Comparison of ENCODE assay signal across 2 fruit fly cellular contexts in genomic region chr3R:14624088-14624619, dm6.
TF ChIP-seq lines count a peak whose summit lies in the region.

No protein-coding gene starts in this region.

TF ChIP-seq in whole organism, embryonic, 481 proteins besides CTCF, POLR2A, EP300 and RAD21 (continued from another document and continues in another):
- TF ChIP-seq lmd (GFP tag; IDR thresholded peaks at IDR 0.05; lab: Robert Waterston, UW) (no peak; the same call in 1 of the 2 replicates), CG11247 (GFP tag; IDR thresholded peaks at IDR 0.05; lab: Robert Waterston, UW) (no peak), Hsf (GFP tag; optimal IDR thresholded peaks at IDR 0.05; lab: Kevin White, UChicago) (peak; percentile 57), sima (GFP tag; optimal IDR thresholded peaks at IDR 0.05; lab: Kevin White, UChicago) (no peak), Hr51 (GFP tag; optimal IDR thresholded peaks at IDR 0.05; lab: Kevin White, UChicago) (peak in 1 of 2 experiments; percentile 12), HmgZ (tag; optimal IDR thresholded peaks at IDR 0.05; lab: Kevin White, UChicago) (no peak), CG12219 (GFP tag; optimal IDR thresholded peaks at IDR 0.05; lab: Kevin White, UChicago) (peak; percentile 45), chn (GFP tag; optimal IDR thresholded peaks at IDR 0.05; lab: Kevin White, UChicago) (peak; percentile 57), Gsc (GFP tag; IDR thresholded peaks at IDR 0.05; lab: Robert Waterston, UW) (no peak), gfzf (GFP tag; optimal IDR thresholded peaks at IDR 0.05; lab: Kevin White, UChicago) (no peak), CG17328 (GFP tag; IDR thresholded peaks at IDR 0.05; lab: Robert Waterston, UW) (no peak), CG4730 (GFP tag; IDR thresholded peaks at IDR 0.05; lab: Robert Waterston, UW) (no peak), CG17568 (GFP tag; optimal IDR thresholded peaks at IDR 0.05; lab: Kevin White, UChicago) (no peak), vnd (GFP tag; IDR thresholded peaks at IDR 0.05; lab: Robert Waterston, UW; ENCODE audit: partially characterized antibody) (no peak), eyg (GFP tag; optimal IDR thresholded peaks at IDR 0.05; lab: Kevin White, UChicago) (no peak), jumu (GFP tag; optimal IDR thresholded peaks at IDR 0.05; lab: Kevin White, UChicago) (peak; percentile 15), CoRest (tag; optimal IDR thresholded peaks at IDR 0.05; lab: Kevin White, UChicago) (peak; percentile 47), CG31441 (GFP tag; IDR thresholded peaks at IDR 0.05; lab: Robert Waterston, UW) (no peak; the same call in none of the 2 replicates), chm (GFP tag; IDR thresholded peaks at IDR 0.05; lab: Robert Waterston, UW) (no peak), jing (GFP tag; optimal IDR thresholded peaks at IDR 0.05; lab: Kevin White, UChicago) (no peak), hth (optimal IDR thresholded peaks at IDR 0.05; lab: Kevin White, UChicago) (no peak), Camta (GFP tag; optimal IDR thresholded peaks at IDR 0.05; lab: Kevin White, UChicago) (no peak), mam (GFP tag; optimal IDR thresholded peaks at IDR 0.05; lab: Kevin White, UChicago) (peak; percentile 0), D (optimal IDR thresholded peaks at IDR 0.05; lab: Kevin White, UChicago) (no peak), D (GFP tag; optimal IDR thresholded peaks at IDR 0.05; lab: Kevin White, UChicago) (no peak), Ets65A (GFP tag; lab: Kevin White, UChicago) (no peak), CG18262 (tag; optimal IDR thresholded peaks at IDR 0.05; lab: Kevin White, UChicago) (peak; percentile 84), B-H1 (GFP tag; IDR thresholded peaks at IDR 0.05; lab: Robert Waterston, UW) (no peak), hkb (optimal IDR thresholded peaks at IDR 0.05; lab: Kevin White, UChicago) (no peak), hkb (GFP tag; IDR thresholded peaks at IDR 0.05; lab: Robert Waterston, UW) (no peak), Hr3 (GFP tag; optimal IDR thresholded peaks at IDR 0.05; lab: Kevin White, UChicago) (peak; percentile 53), CG3407 (GFP tag; optimal IDR thresholded peaks at IDR 0.05; lab: Kevin White, UChicago) (peak; percentile 14), so (GFP tag; IDR thresholded peaks at IDR 0.05; lab: Robert Waterston, UW) (no peak), pros (GFP tag; optimal IDR thresholded peaks at IDR 0.05; lab: Kevin White, UChicago) (no peak), stwl (tag; optimal IDR thresholded peaks at IDR 0.05; lab: Kevin White, UChicago) (no peak), CG2712 (tag; optimal IDR thresholded peaks at IDR 0.05; lab: Kevin White, UChicago) (peak; percentile 84), grau (tag; optimal IDR thresholded peaks at IDR 0.05; lab: Kevin White, UChicago) (no peak), sc (optimal IDR thresholded peaks at IDR 0.05; lab: Kevin White, UChicago) (no peak), sc (GFP tag; optimal IDR thresholded peaks at IDR 0.05; lab: Kevin White, UChicago) (peak; percentile 53), CG10565 (GFP tag; optimal IDR thresholded peaks at IDR 0.05; lab: Kevin White, UChicago) (no peak), sens-2 (GFP tag; IDR thresholded peaks at IDR 0.05; lab: Robert Waterston, UW) (no peak), Hey (tag; optimal IDR thresholded peaks at IDR 0.05; lab: Kevin White, UChicago) (no peak), Optix (GFP tag; IDR thresholded peaks at IDR 0.05; lab: Robert Waterston, UW) (no peak), crc (GFP tag; optimal IDR thresholded peaks at IDR 0.05; lab: Kevin White, UChicago) (no peak), CG18011 (GFP tag; optimal IDR thresholded peaks at IDR 0.05; lab: Kevin White, UChicago) (no peak), Pdp1 (GFP tag; optimal IDR thresholded peaks at IDR 0.05; lab: Kevin White, UChicago) (peak; percentile 54 to 69), ranshi (GFP tag; IDR thresholded peaks at IDR 0.05; lab: Robert Waterston, UW) (no peak), dan (GFP tag; IDR thresholded peaks at IDR 0.05; lab: Robert Waterston, UW) (no peak), Elba2 (GFP tag; optimal IDR thresholded peaks at IDR 0.05; lab: Kevin White, UChicago) (no peak), Mad (GFP tag; optimal IDR thresholded peaks at IDR 0.05; lab: Kevin White, UChicago) (peak; percentile 36), Chrac-16 (GFP tag; optimal IDR thresholded peaks at IDR 0.05; lab: Kevin White, UChicago) (peak; percentile 58), Ptx1 (GFP tag; IDR thresholded peaks at IDR 0.05; lab: Robert Waterston, UW) (peak; percentile 46), oc (tag; optimal IDR thresholded peaks at IDR 0.05; lab: Kevin White, UChicago) (peak; percentile 3), bowl (GFP tag; IDR thresholded peaks at IDR 0.05; lab: Robert Waterston, UW) (no peak), CG5245 (GFP tag; optimal IDR thresholded peaks at IDR 0.05; lab: Kevin White, UChicago) (no peak), bigmax (GFP tag; optimal IDR thresholded peaks at IDR 0.05; lab: Kevin White, UChicago) (no peak), CG12942 (GFP tag; optimal IDR thresholded peaks at IDR 0.05; lab: Kevin White, UChicago) (no peak), CG17912 (GFP tag; optimal IDR thresholded peaks at IDR 0.05; lab: Kevin White, UChicago) (no peak), HHEX (GFP tag; optimal IDR thresholded peaks at IDR 0.05; lab: Kevin White, UChicago) (no peak), org-1 (GFP tag; optimal IDR thresholded peaks at IDR 0.05; lab: Kevin White, UChicago) (peak; percentile 37), CG4424 (GFP tag; optimal IDR thresholded peaks at IDR 0.05; lab: Kevin White, UChicago) (peak; percentile 48), ssp (GFP tag; IDR thresholded peaks at IDR 0.05; lab: Robert Waterston, UW) (no peak), sob (GFP tag; IDR thresholded peaks at IDR 0.05; lab: Robert Waterston, UW) (no peak), pita (GFP tag; optimal IDR thresholded peaks at IDR 0.05; lab: Kevin White, UChicago) (no peak), CG12155 (GFP tag; optimal IDR thresholded peaks at IDR 0.05; lab: Kevin White, UChicago) (peak; percentile 4), CG6765 (GFP tag; optimal IDR thresholded peaks at IDR 0.05; lab: Kevin White, UChicago) (no peak), phol (tag; optimal IDR thresholded peaks at IDR 0.05; lab: Kevin White, UChicago) (peak; percentile 73), Rx (GFP tag; IDR thresholded peaks at IDR 0.05; lab: Robert Waterston, UW) (no peak), CG13424 (tag; optimal IDR thresholded peaks at IDR 0.05; lab: Kevin White, UChicago) (peak; percentile 42), cad (GFP tag; optimal IDR thresholded peaks at IDR 0.05; lab: Kevin White, UChicago) (no peak)

TF ChIP-seq in whole organism, prepupa, 60 proteins besides CTCF, POLR2A, EP300 and RAD21 (continued from another document):
- peak; percentile 91 for TF ChIP-seq CG32006 (GFP tag; optimal IDR thresholded peaks at IDR 0.05; lab: Kevin White, UChicago)
- TF ChIP-seq CG11762 (GFP tag; optimal IDR thresholded peaks at IDR 0.05; lab: Kevin White, UChicago; ENCODE audit: insufficient read depth): peak; percentile 69
- TF ChIP-seq Eip93F (GFP tag; optimal IDR thresholded peaks at IDR 0.05; lab: Kevin White, UChicago): no peak
- TF ChIP-seq CG3032 (tag; optimal IDR thresholded peaks at IDR 0.05; lab: Kevin White, UChicago): peak; percentile 86
- TF ChIP-seq CG16779 (tag; optimal IDR thresholded peaks at IDR 0.05; lab: Kevin White, UChicago): peak; percentile 77
- peak; percentile 44 for TF ChIP-seq CG6854 (GFP tag; optimal IDR thresholded peaks at IDR 0.05; lab: Kevin White, UChicago)
- TF ChIP-seq CG15336 (GFP tag; IDR thresholded peaks at IDR 0.05; lab: Robert Waterston, UW): peak; percentile 87
TF ChIP-seq in whole organism, prepupa: peak in this region for 57.
